Worm (Caenorhabditis elegans) whole organism, L3 larva: ENCODE results near the gene fbxa-163.

Experiments used
- R02D3.7 ChIP-seq: fragments of 150-350 bp; optimal IDR thresholded peaks from 2 replicates; lab custom pipeline; 2014; ENCODE audit warnings: missing biosample characterization, missing genetic modification characterization
- ZK546.5 ChIP-seq: sonication (generic microtip); optimal IDR thresholded peaks from 2 replicates; lab custom pipeline; 2017; ENCODE audit warnings: missing biosample characterization, missing genetic modification characterization
- ama-1 ChIP-seq: fragments of 150-350 bp; optimal IDR thresholded peaks from 2 replicates; lab custom pipeline; 2018
- ceh-28 ChIP-seq: fragments of 150-350 bp; optimal IDR thresholded peaks from 2 replicates; lab custom pipeline; 2014; ENCODE audit warnings: missing biosample characterization, missing genetic modification reagents, missing genetic modification characterization
- ceh-9 ChIP-seq: sonication (generic microtip); optimal IDR thresholded peaks from 2 replicates; lab custom pipeline; 2018; ENCODE audit warnings: missing biosample characterization, missing genetic modification characterization
- daf-12 ChIP-seq: fragments of 150-350 bp; optimal IDR thresholded peaks from 2 replicates; lab custom pipeline; 2014; ENCODE audit warnings: missing biosample characterization, missing genetic modification reagents, missing genetic modification characterization
- elt-2 ChIP-seq: sonication (generic microtip); optimal IDR thresholded peaks from 2 replicates; lab custom pipeline; 2016; ENCODE audit warnings: missing genetic modification reagents, mild to moderate bottlenecking, missing genetic modification characterization, missing compliant biosample characterization
- elt-3 ChIP-seq, 3 experiments: fragments of 150-350 bp in 1 of 3; sonication (generic microtip) in 2 of 3; optimal IDR thresholded peaks; 2 replicates in 2 of 3; 4 replicates in 1 of 3; lab custom pipeline; 2014 to 2017; ENCODE audit warnings: missing biosample characterization in 3 of 3, missing genetic modification characterization in 3 of 3
- eor-1 ChIP-seq, 2 experiments: fragments of 150-350 bp; optimal IDR thresholded peaks; 2 replicates each; lab custom pipeline; 2014 to 2018; ENCODE audit warnings: missing biosample characterization in 2 of 2, missing genetic modification characterization in 2 of 2
- fkh-10 ChIP-seq: sonication (generic microtip); optimal IDR thresholded peaks from 2 replicates; lab custom pipeline; 2017; ENCODE audit warnings: missing biosample characterization, missing genetic modification reagents, missing genetic modification characterization
- fkh-2 ChIP-seq: fragments of 150-350 bp; optimal IDR thresholded peaks from 2 replicates; lab custom pipeline; 2014; ENCODE audit warnings: missing biosample characterization, missing genetic modification reagents, missing genetic modification characterization
- fos-1 ChIP-seq: fragments of 150-350 bp; optimal IDR thresholded peaks from 2 replicates; lab custom pipeline; 2014; ENCODE audit warnings: missing biosample characterization, missing genetic modification characterization
- jun-1 ChIP-seq: fragments of 150-350 bp; optimal IDR thresholded peaks from 2 replicates; lab custom pipeline; 2014; ENCODE audit warnings: missing biosample characterization, missing genetic modification reagents, missing genetic modification characterization
- lin-15B ChIP-seq: fragments of 150-350 bp; optimal IDR thresholded peaks from 2 replicates; lab custom pipeline; 2014; ENCODE audit warnings: missing biosample characterization, missing genetic modification characterization
- lsy-12 ChIP-seq: sonication (generic microtip); optimal IDR thresholded peaks from 2 replicates; lab custom pipeline; 2016; ENCODE audit warnings: mild to moderate bottlenecking, missing genetic modification characterization, missing compliant biosample characterization
- mdl-1 ChIP-seq: fragments of 150-350 bp; optimal IDR thresholded peaks from 2 replicates; lab custom pipeline; 2014; ENCODE audit warnings: missing biosample characterization, missing genetic modification characterization
- mml-1 ChIP-seq: fragments of 150-350 bp; sonication (generic microtip); optimal IDR thresholded peaks from 3 replicates; lab custom pipeline; 2014; ENCODE audit warnings: missing biosample characterization, missing genetic modification characterization
- nfya-1 ChIP-seq: sonication (generic microtip); optimal IDR thresholded peaks from 2 replicates; lab custom pipeline; 2017; ENCODE audit warnings: missing genetic modification characterization, mild to moderate bottlenecking, missing compliant biosample characterization, antibody characterized with exemption, moderate library complexity; ENCODE audit not compliant: insufficient read depth
- nhr-11 ChIP-seq: fragments of 150-350 bp; optimal IDR thresholded peaks from 2 replicates; lab custom pipeline; 2014; ENCODE audit warnings: missing biosample characterization, missing genetic modification characterization
- nhr-12 ChIP-seq: fragments of 150-350 bp; optimal IDR thresholded peaks from 2 replicates; lab custom pipeline; 2014; ENCODE audit warnings: missing biosample characterization, missing genetic modification characterization
- nhr-23 ChIP-seq: fragments of 150-350 bp; optimal IDR thresholded peaks from 2 replicates; lab custom pipeline; 2014; ENCODE audit warnings: missing biosample characterization, missing genetic modification reagents, missing genetic modification characterization
- nhr-25 ChIP-seq: sonication (generic microtip); optimal IDR thresholded peaks from 2 replicates; lab custom pipeline; 2017; ENCODE audit warnings: missing biosample characterization, missing genetic modification characterization
- nhr-28 ChIP-seq: fragments of 150-350 bp; optimal IDR thresholded peaks from 2 replicates; lab custom pipeline; 2014; ENCODE audit warnings: missing biosample characterization, missing genetic modification characterization
- nhr-43 ChIP-seq: sonication (generic microtip); optimal IDR thresholded peaks from 2 replicates; lab custom pipeline; 2016; ENCODE audit warnings: mild to moderate bottlenecking, missing genetic modification characterization, missing compliant biosample characterization; ENCODE audit not compliant: poor library complexity, severe bottlenecking
- nhr-76 ChIP-seq: fragments of 150-350 bp; sonication (generic microtip); optimal IDR thresholded peaks from 5 replicates; lab custom pipeline; 2014; ENCODE audit warnings: missing biosample characterization, missing genetic modification characterization
- nhr-77 ChIP-seq: fragments of 150-350 bp; optimal IDR thresholded peaks from 2 replicates; lab custom pipeline; 2014; ENCODE audit warnings: missing biosample characterization, missing genetic modification characterization
- pha-4 ChIP-seq: fragments of 150-350 bp; optimal IDR thresholded peaks from 2 replicates; lab custom pipeline; 2014; ENCODE audit warnings: missing biosample characterization, missing genetic modification reagents, missing genetic modification characterization
- pqm-1 ChIP-seq: fragments of 150-350 bp; optimal IDR thresholded peaks from 2 replicates; lab custom pipeline; 2017; ENCODE audit warnings: missing biosample characterization, missing genetic modification characterization, inconsistent platforms
- sea-2 ChIP-seq: fragments of 150-350 bp; sonication (generic microtip); optimal IDR thresholded peaks from 4 replicates; lab custom pipeline; 2014; ENCODE audit warnings: missing biosample characterization, missing genetic modification reagents, missing genetic modification characterization
- snpc-4 ChIP-seq: fragments of 150-350 bp; optimal IDR thresholded peaks from 2 replicates; lab custom pipeline; 2014; ENCODE audit warnings: missing biosample characterization, missing genetic modification characterization
- tbx-2 ChIP-seq: sonication (generic microtip); optimal IDR thresholded peaks from 2 replicates; lab custom pipeline; 2016; ENCODE audit warnings: mild to moderate bottlenecking, missing genetic modification characterization, missing compliant biosample characterization
- unc-39 ChIP-seq: sonication (generic microtip); optimal IDR thresholded peaks from 4 replicates; lab custom pipeline; 2017; ENCODE audit warnings: missing biosample characterization, missing genetic modification characterization
- unc-62 ChIP-seq: fragments of 150-350 bp; sonication (generic microtip); optimal IDR thresholded peaks from 4 replicates; lab custom pipeline; 2014; ENCODE audit warnings: missing biosample characterization, missing genetic modification reagents, missing genetic modification characterization
- zag-1 ChIP-seq: fragments of 150-350 bp; optimal IDR thresholded peaks from 2 replicates; lab custom pipeline; 2014; ENCODE audit warnings: missing biosample characterization, missing genetic modification characterization
- ztf-11 ChIP-seq: fragments of 150-350 bp; optimal IDR thresholded peaks from 2 replicates; lab custom pipeline; 2014; ENCODE audit warnings: missing biosample characterization, missing genetic modification characterization
- ztf-4 ChIP-seq: fragments of 150-350 bp; optimal IDR thresholded peaks from 2 replicates; lab custom pipeline; 2014; ENCODE audit warnings: missing biosample characterization, missing genetic modification characterization

The fbxa-163 gene

ce11 chrII:1624572-1624971 lies 14.0 kb upstream of the fbxa-163 start, which contains the start of gene fbxa-160:
Gene fbxa-160, minus strand, starts transcription at chrII:1624672.
- TF ChIP-seq fos-1 (tag; lab: Kevin White, UChicago) (no peak), ztf-11 (no peak), fkh-10 (GFP tag; lab: Kevin White, UChicago) (no peak), ztf-4 (tag; lab: Kevin White, UChicago) (no peak)

- TF ChIP-seq R02D3.7 (no peak), nhr-12 (no peak), ceh-9 (tag; lab: Kevin White, UChicago) (no peak), pqm-1 (tag; lab: Kevin White, UChicago) (peak; percentile 84), snpc-4 (tag; lab: Kevin White, UChicago) (no peak), lsy-12 (no peak), nhr-77 (tag; lab: Kevin White, UChicago) (no peak), nhr-11 (tag; lab: Kevin White, UChicago) (no peak), nhr-43 (tag; lab: Kevin White, UChicago) (no peak), mml-1 (tag; lab: Kevin White, UChicago) (no peak), pha-4 (tag; lab: Kevin White, UChicago) (peak; percentile 65), nhr-28 (tag; lab: Kevin White, UChicago) (no peak), lin-15B (no peak), elt-2 (peak; percentile 93), nhr-23 (tag; lab: Kevin White, UChicago) (no peak), ceh-28 (no peak), nfya-1 (tag; lab: Kevin White, UChicago) (no peak), elt-3 (tag; optimal IDR thresholded peaks at IDR 0.05; lab: Kevin White, UChicago) (no peak), jun-1 (tag; lab: Kevin White, UChicago) (peak; percentile 67), nhr-25 (no peak), ama-1 (no peak)
Measured at ce11 chrII:1621795-1622194, 11.3 kb upstream of the fbxa-163 start.

- TF ChIP-seq pha-4 (tag; lab: Kevin White, UChicago) (no peak), ztf-4 (tag; lab: Kevin White, UChicago) (no peak), nhr-28 (tag; lab: Kevin White, UChicago) (no peak), nfya-1 (tag; lab: Kevin White, UChicago) (no peak), mdl-1 (tag; lab: Kevin White, UChicago) (no peak), snpc-4 (tag; lab: Kevin White, UChicago) (no peak), ama-1 (no peak), pqm-1 (tag; lab: Kevin White, UChicago) (no peak), nhr-76 (tag; lab: Kevin White, UChicago) (no peak), unc-62 (no peak), eor-1 (tag; optimal IDR thresholded peaks at IDR 0.05; lab: Kevin White, UChicago) (no peak), nhr-11 (tag; lab: Kevin White, UChicago) (no peak), lin-15B (no peak), fos-1 (tag; lab: Kevin White, UChicago) (no peak), nhr-23 (tag; lab: Kevin White, UChicago) (no peak), elt-2 (no peak)
Measured at ce11 chrII:1621180-1621579, 10.7 kb upstream of the fbxa-163 start, which contains the start of gene fbxa-158. Gene fbxa-158, minus strand, starts transcription at chrII:1621280.

- TF ChIP-seq mdl-1 (tag; lab: Kevin White, UChicago): no peak
- TF ChIP-seq jun-1 (tag; lab: Kevin White, UChicago): no peak
- TF ChIP-seq zag-1 (tag; lab: Kevin White, UChicago): no peak
- TF ChIP-seq mml-1 (tag; lab: Kevin White, UChicago): no peak
- TF ChIP-seq lin-15B: no peak
- no peak for TF ChIP-seq unc-62
- no peak for TF ChIP-seq ceh-9 (tag; lab: Kevin White, UChicago)
- no peak for TF ChIP-seq nhr-11 (tag; lab: Kevin White, UChicago)
- TF ChIP-seq sea-2 (GFP tag; lab: Kevin White, UChicago): no peak
- no peak for TF ChIP-seq daf-12 (tag; lab: Kevin White, UChicago)
- TF ChIP-seq nhr-77 (tag; lab: Kevin White, UChicago): no peak
- TF ChIP-seq elt-3 (tag; optimal IDR thresholded peaks at IDR 0.05; lab: Kevin White, UChicago): no peak
- TF ChIP-seq tbx-2 (tag; lab: Kevin White, UChicago): no peak
- TF ChIP-seq fkh-2 (tag; lab: Kevin White, UChicago): no peak
- no peak for TF ChIP-seq unc-39
- no peak for TF ChIP-seq pha-4 (tag; lab: Kevin White, UChicago)
- no peak for TF ChIP-seq ZK546.5 (tag; lab: Kevin White, UChicago)
Measured at ce11 chrII:1618948-1619347, 8.4 kb upstream of the fbxa-163 start, which contains the start of gene fbxa-166. Gene fbxa-166, minus strand, starts transcription at chrII:1619048.
